Worm (Caenorhabditis elegans) whole organism, late embryonic: ENCODE measurements around the gene srx-85.

Experiments used
- C38D4.7 ChIP-seq: fragments of 200-800 bp; sonication (Bioruptor generic); optimal IDR thresholded peaks from 2 replicates; lab custom pipeline; 2018; ENCODE audit warnings: mild to moderate bottlenecking, missing genetic modification characterization, moderate library complexity, missing compliant biosample characterization
- F13H6.1 ChIP-seq: sonication (generic microtip); optimal IDR thresholded peaks from 2 replicates; lab custom pipeline; 2016; ENCODE audit warnings: missing genetic modification characterization, missing compliant biosample characterization
- K09A11.1 ChIP-seq: sonication (generic microtip); optimal IDR thresholded peaks from 2 replicates; lab custom pipeline; 2017; ENCODE audit warnings: antibody characterized with exemption, mild to moderate bottlenecking, missing genetic modification characterization, missing compliant biosample characterization; ENCODE audit not compliant: insufficient read depth
- Y22D7AL.16 ChIP-seq: sonication (generic microtip); optimal IDR thresholded peaks from 2 replicates; lab custom pipeline; 2016; ENCODE audit warnings: missing genetic modification characterization, missing compliant biosample characterization
- ceh-14 ChIP-seq: sonication (generic microtip); optimal IDR thresholded peaks from 2 replicates; lab custom pipeline; 2016; ENCODE audit warnings: missing genotype, missing genetic modification characterization, missing compliant biosample characterization
- ceh-18 ChIP-seq: sonication (generic microtip); optimal IDR thresholded peaks from 2 replicates; lab custom pipeline; 2016; ENCODE audit warnings: missing genetic modification characterization, missing compliant biosample characterization
- ceh-2 ChIP-seq: sonication (generic microtip); optimal IDR thresholded peaks from 2 replicates; lab custom pipeline; 2016; ENCODE audit warnings: missing genotype, missing genetic modification characterization, missing compliant biosample characterization
- ceh-22 ChIP-seq: sonication (generic microtip); optimal IDR thresholded peaks from 2 replicates; lab custom pipeline; 2017; ENCODE audit warnings: missing biosample characterization, missing genetic modification characterization
- ceh-24 ChIP-seq: sonication (generic microtip); optimal IDR thresholded peaks from 2 replicates; lab custom pipeline; 2016; ENCODE audit warnings: mild to moderate bottlenecking, missing genetic modification characterization, missing compliant biosample characterization
- ceh-31 ChIP-seq: sonication (generic microtip); optimal IDR thresholded peaks from 2 replicates; lab custom pipeline; 2016; ENCODE audit warnings: missing genetic modification characterization, missing compliant biosample characterization
- ceh-34 ChIP-seq: sonication (generic microtip); optimal IDR thresholded peaks from 2 replicates; lab custom pipeline; 2016; ENCODE audit warnings: mild to moderate bottlenecking, missing genetic modification characterization, missing compliant biosample characterization
- ceh-48 ChIP-seq: sonication (generic microtip); optimal IDR thresholded peaks from 2 replicates; lab custom pipeline; 2016; ENCODE audit warnings: missing genetic modification characterization, inconsistent platforms, missing compliant biosample characterization
- ceh-6 ChIP-seq: fragments of 200-800 bp; sonication (Bioruptor generic); optimal IDR thresholded peaks from 2 replicates; lab custom pipeline; 2018; ENCODE audit warnings: mild to moderate bottlenecking, missing genetic modification characterization, missing compliant biosample characterization
- che-1 ChIP-seq: sonication (generic microtip); optimal IDR thresholded peaks from 2 replicates; lab custom pipeline; 2016; ENCODE audit warnings: mild to moderate bottlenecking, missing genetic modification characterization, missing compliant biosample characterization
- dmd-4 ChIP-seq: sonication (generic microtip); optimal IDR thresholded peaks from 2 replicates; lab custom pipeline; 2016; ENCODE audit warnings: borderline replicate concordance, missing genetic modification characterization, missing compliant biosample characterization
- dve-1 ChIP-seq: sonication (generic microtip); optimal IDR thresholded peaks from 2 replicates; lab custom pipeline; 2017; ENCODE audit warnings: antibody characterized with exemption, mild to moderate bottlenecking, missing genetic modification characterization, missing compliant biosample characterization
- elt-2 ChIP-seq: sonication (generic microtip); optimal IDR thresholded peaks from 2 replicates; lab custom pipeline; 2016; ENCODE audit warnings: missing genetic modification reagents, missing genetic modification characterization, missing compliant biosample characterization
- ets-4 ChIP-seq: sonication (generic microtip); optimal IDR thresholded peaks from 2 replicates; lab custom pipeline; 2016; ENCODE audit warnings: missing genetic modification characterization, missing compliant biosample characterization
- eyg-1 ChIP-seq: sonication (generic microtip); optimal IDR thresholded peaks from 2 replicates; lab custom pipeline; 2016; ENCODE audit warnings: missing genotype, missing genetic modification characterization, missing compliant biosample characterization
- fax-1 ChIP-seq: sonication (generic microtip); optimal IDR thresholded peaks from 2 replicates; lab custom pipeline; 2016; ENCODE audit warnings: missing genotype, missing genetic modification characterization, missing compliant biosample characterization
- fkh-10 ChIP-seq: fragments of 150-350 bp; optimal IDR thresholded peaks from 2 replicates; lab custom pipeline; 2014; ENCODE audit warnings: missing biosample characterization, missing genetic modification reagents, missing genetic modification characterization
- fkh-6 ChIP-seq: sonication (generic microtip); optimal IDR thresholded peaks from 2 replicates; lab custom pipeline; 2016; ENCODE audit warnings: missing genetic modification characterization, missing compliant biosample characterization
- gmeb-2 ChIP-seq: sonication (generic microtip); optimal IDR thresholded peaks from 2 replicates; lab custom pipeline; 2016; ENCODE audit warnings: missing genetic modification characterization, inconsistent platforms, missing compliant biosample characterization
- hlh-15 ChIP-seq: sonication (generic microtip); optimal IDR thresholded peaks from 2 replicates; lab custom pipeline; 2016; ENCODE audit warnings: missing genetic modification characterization, missing compliant biosample characterization
- hlh-30 ChIP-seq: sonication (generic microtip); optimal IDR thresholded peaks from 2 replicates; lab custom pipeline; 2017; ENCODE audit warnings: antibody characterized with exemption, missing genetic modification characterization, missing compliant biosample characterization; ENCODE audit not compliant: insufficient read depth
- hlh-6 ChIP-seq: sonication (generic microtip); optimal IDR thresholded peaks from 2 replicates; lab custom pipeline; 2016; ENCODE audit warnings: missing genotype, missing genetic modification characterization, missing compliant biosample characterization
- lim-6 ChIP-seq: sonication (generic microtip); optimal IDR thresholded peaks from 2 replicates; lab custom pipeline; 2016; ENCODE audit warnings: missing genetic modification characterization, missing compliant biosample characterization
- lin-11 ChIP-seq: fragments of 200-800 bp; sonication (Bioruptor generic); optimal IDR thresholded peaks from 2 replicates; lab custom pipeline; 2018; ENCODE audit warnings: mild to moderate bottlenecking, missing genetic modification characterization, missing compliant biosample characterization
- madf-2 ChIP-seq: sonication (generic microtip); optimal IDR thresholded peaks from 2 replicates; lab custom pipeline; 2017; ENCODE audit warnings: missing genetic modification characterization, missing compliant biosample characterization
- nfya-1 ChIP-seq: sonication (generic microtip); optimal IDR thresholded peaks from 2 replicates; lab custom pipeline; 2017; ENCODE audit warnings: missing genetic modification characterization, mild to moderate bottlenecking, missing compliant biosample characterization, antibody characterized with exemption, moderate library complexity
- nhr-11 ChIP-seq: fragments of 150-350 bp; optimal IDR thresholded peaks from 2 replicates; lab custom pipeline; 2014; ENCODE audit warnings: missing biosample characterization, missing genetic modification characterization
- npax-4 ChIP-seq: sonication (generic microtip); optimal IDR thresholded peaks from 2 replicates; lab custom pipeline; 2016; ENCODE audit warnings: missing genetic modification characterization, missing compliant biosample characterization
- pat-9 ChIP-seq: fragments of 200-800 bp; sonication (Bioruptor generic); optimal IDR thresholded peaks from 2 replicates; lab custom pipeline; 2018; ENCODE audit warnings: mild to moderate bottlenecking, missing genetic modification characterization, moderate library complexity, missing compliant biosample characterization
- pax-1 ChIP-seq: fragments of 150-350 bp; optimal IDR thresholded peaks from 2 replicates; lab custom pipeline; 2014; ENCODE audit warnings: missing biosample characterization, missing genetic modification characterization
- pqm-1 ChIP-seq: sonication (generic microtip); optimal IDR thresholded peaks from 2 replicates; lab custom pipeline; 2016; ENCODE audit warnings: missing genetic modification characterization, missing compliant biosample characterization
- rnt-1 ChIP-seq: sonication (generic microtip); optimal IDR thresholded peaks from 2 replicates; lab custom pipeline; 2016; ENCODE audit warnings: missing genetic modification characterization, missing compliant biosample characterization
- sdc-2 ChIP-seq: sonication (generic microtip); optimal IDR thresholded peaks from 2 replicates; lab custom pipeline; 2016; ENCODE audit warnings: missing genotype, missing genetic modification characterization, missing compliant biosample characterization
- sox-2 ChIP-seq: fragments of 200-800 bp; sonication (Bioruptor generic); IDR thresholded peaks from 2 replicates; pipeline ENCODE4 v1.3.6; 2022; ENCODE audit warnings: missing genetic modification reagents, missing genetic modification characterization, missing compliant biosample characterization
- sox-4 ChIP-seq: sonication (generic microtip); optimal IDR thresholded peaks from 2 replicates; lab custom pipeline; 2017; ENCODE audit warnings: mild to moderate bottlenecking, missing genetic modification characterization, inconsistent platforms, missing compliant biosample characterization
- tbx-2 ChIP-seq: sonication (generic microtip); optimal IDR thresholded peaks from 2 replicates; lab custom pipeline; 2016; ENCODE audit warnings: missing genetic modification characterization, missing compliant biosample characterization
- tbx-7 ChIP-seq: sonication (generic microtip); optimal IDR thresholded peaks from 2 replicates; lab custom pipeline; 2016; ENCODE audit warnings: missing genotype, missing genetic modification characterization, missing compliant biosample characterization
- ttx-3 ChIP-seq: sonication (generic microtip); optimal IDR thresholded peaks from 2 replicates; lab custom pipeline; 2016; ENCODE audit warnings: missing genetic modification reagents, missing genetic modification characterization, missing compliant biosample characterization
- unc-3 ChIP-seq, 2 experiments: fragments of 200-800 bp in 1 of 2; sonication (Bioruptor generic) in 1 of 2; sonication (generic microtip) in 1 of 2; conservative IDR thresholded peaks in 1 of 2; optimal IDR thresholded peaks in 1 of 2; 2 replicates each; pipeline versions ENCODE4 v1.3.6 to Lab custom; 2016 to 2022; ENCODE audit warnings: missing compliant biosample characterization in 2 of 2, missing genetic modification characterization in 2 of 2, missing genetic modification reagents in 1 of 2
- unc-55 ChIP-seq: sonication (generic microtip); optimal IDR thresholded peaks from 2 replicates; lab custom pipeline; 2017; ENCODE audit warnings: missing biosample characterization, missing genetic modification reagents, missing genetic modification characterization
- unc-86 ChIP-seq: sonication (generic microtip); optimal IDR thresholded peaks from 2 replicates; lab custom pipeline; 2016; ENCODE audit warnings: missing genetic modification characterization, missing compliant biosample characterization
- zip-5 ChIP-seq: sonication (generic microtip); optimal IDR thresholded peaks from 2 replicates; lab custom pipeline; 2016; ENCODE audit warnings: missing genetic modification characterization, missing compliant biosample characterization
- ztf-16 ChIP-seq: sonication (generic microtip); optimal IDR thresholded peaks from 2 replicates; lab custom pipeline; 2017; ENCODE audit warnings: missing genetic modification characterization, missing compliant biosample characterization

srx-85 gene

ce11 chrV:11521448-11521847 is 31.0 kb upstream of the srx-85 start, which contains the start of gene pafo-1:
TSS of gene pafo-1 (plus strand) at chrV:11521703.
- TF ChIP-seq ztf-16 (peak; percentile 57), zip-5 (tag; lab: Kevin White, UChicago) (peak; percentile 9), ceh-14 (tag; lab: Kevin White, UChicago) (peak; percentile 36), ceh-18 (tag; lab: Kevin White, UChicago) (peak; percentile 30), rnt-1 (tag; lab: Kevin White, UChicago) (peak; percentile 25), ceh-24 (no peak), ceh-22 (tag; lab: Kevin White, UChicago) (no peak), ttx-3 (peak; percentile 12), C38D4.7 (GFP tag; lab: Kevin White, UChicago) (peak; percentile 30), unc-3 (GFP tag; conservative IDR thresholded peaks at IDR 0.05; lab: Robert Waterston, UW) (peak; percentile 50; the same call in 1 of the 2 replicates), unc-3 (tag; optimal IDR thresholded peaks at IDR 0.05; lab: Kevin White, UChicago) (peak; percentile 49), nfya-1 (tag; lab: Kevin White, UChicago) (peak; percentile 73), fkh-6 (tag; lab: Kevin White, UChicago) (no peak), che-1 (tag; lab: Kevin White, UChicago) (peak; percentile 63), fkh-10 (GFP tag; lab: Kevin White, UChicago) (no peak), sox-2 (GFP tag; lab: Robert Waterston, UW) (0 out of 2 replicates have a peak, but pooled peaks have one; percentile 33), gmeb-2 (tag; lab: Kevin White, UChicago) (peak; percentile 50), sox-4 (tag; lab: Kevin White, UChicago) (peak; percentile 34), madf-2 (tag; lab: Kevin White, UChicago) (peak; percentile 42), hlh-30 (tag; lab: Kevin White, UChicago) (peak; percentile 29), ceh-48 (tag; lab: Kevin White, UChicago) (peak; percentile 33), lin-11 (tag; lab: Kevin White, UChicago) (peak; percentile 40), ceh-31 (tag; lab: Kevin White, UChicago) (peak; percentile 43), pat-9 (peak; percentile 32), K09A11.1 (peak; percentile 33), lim-6 (no peak), fax-1 (no peak), pqm-1 (tag; lab: Kevin White, UChicago) (no peak), unc-86 (tag; lab: Kevin White, UChicago) (peak; percentile 52), ceh-34 (tag; lab: Kevin White, UChicago) (no peak), hlh-6 (no peak), elt-2 (tag; lab: Kevin White, UChicago) (peak; percentile 74), tbx-2 (tag; lab: Kevin White, UChicago) (peak; percentile 57), ets-4 (tag; lab: Kevin White, UChicago) (peak; percentile 9), tbx-7 (tag; lab: Kevin White, UChicago) (peak; percentile 16), unc-55 (GFP tag; lab: Kevin White, UChicago) (peak; percentile 53), dve-1 (tag; lab: Kevin White, UChicago) (peak; percentile 27), F13H6.1 (tag; lab: Kevin White, UChicago) (no peak)

ce11 chrV:11525338-11525737 is 27.1 kb upstream of the srx-85 start:
- TF ChIP-seq nfya-1 (tag; lab: Kevin White, UChicago): peak; percentile 59
- no peak for TF ChIP-seq ttx-3

DNA sequence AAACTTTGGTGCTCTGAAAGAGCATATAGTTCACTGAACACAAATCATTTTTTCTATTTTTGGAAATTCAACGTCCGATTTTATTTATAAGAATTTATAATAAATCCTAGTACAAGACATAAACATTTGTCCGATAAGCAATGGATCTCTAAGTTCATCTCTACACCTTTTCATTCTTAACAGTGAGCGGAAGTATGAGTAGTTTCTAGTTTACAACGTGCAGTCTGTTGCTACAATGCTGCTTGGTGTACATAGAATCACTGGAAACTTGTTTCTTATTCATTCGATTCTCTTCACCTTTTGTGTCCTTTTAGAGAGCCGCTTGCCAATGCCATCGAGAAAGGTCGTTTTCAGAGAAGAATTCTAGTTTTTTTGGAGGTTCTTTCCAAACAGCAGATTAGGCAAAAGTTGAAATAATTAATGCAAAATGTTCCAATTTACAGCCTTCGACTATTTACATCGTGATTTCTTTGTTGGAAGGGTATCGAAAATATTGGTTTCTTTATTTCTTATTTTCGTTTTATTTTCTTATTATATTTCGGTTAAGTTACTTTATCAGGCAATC is 25.5 kb upstream of the srx-85 start:
- TF ChIP-seq hlh-6 (no peak), nhr-11 (tag; lab: Kevin White, UChicago) (no peak), ceh-14 (tag; lab: Kevin White, UChicago) (no peak), nfya-1 (tag; lab: Kevin White, UChicago) (no peak), ceh-22 (tag; lab: Kevin White, UChicago) (no peak), pax-1 (tag; lab: Kevin White, UChicago) (no peak), Y22D7AL.16 (tag; lab: Kevin White, UChicago) (no peak), ceh-6 (GFP tag; lab: Kevin White, UChicago) (no peak), K09A11.1 (no peak), sdc-2 (tag; lab: Kevin White, UChicago) (no peak), rnt-1 (tag; lab: Kevin White, UChicago) (no peak), npax-4 (tag; lab: Kevin White, UChicago) (no peak), ceh-2 (tag; lab: Kevin White, UChicago) (no peak), tbx-7 (tag; lab: Kevin White, UChicago) (no peak), eyg-1 (tag; lab: Kevin White, UChicago) (no peak), hlh-15 (no peak), unc-55 (GFP tag; lab: Kevin White, UChicago) (no peak), dmd-4 (tag; lab: Kevin White, UChicago) (no peak), madf-2 (tag; lab: Kevin White, UChicago) (no peak)
